Worm (Caenorhabditis elegans) whole organism, young adult: ENCODE measurements around the gene srh-18.

ENCODE experiments used
- F23B12.7 ChIP-seq: sonication (generic microtip); optimal IDR thresholded peaks from 2 replicates; lab custom pipeline; 2017; ENCODE audit warnings: missing genetic modification characterization, mild to moderate bottlenecking, missing compliant biosample characterization, antibody characterized with exemption, moderate library complexity; ENCODE audit not compliant: insufficient read depth
- dpff-1 ChIP-seq: sonication (generic microtip); optimal IDR thresholded peaks from 2 replicates; lab custom pipeline; 2017; ENCODE audit warnings: mild to moderate bottlenecking, missing genetic modification characterization, missing compliant biosample characterization
- sea-2 ChIP-seq: fragments of 200-800 bp; sonication (Bioruptor generic); IDR thresholded peaks from 2 replicates; pipeline ENCODE4 v1.3.6; 2022; ENCODE audit warnings: missing genetic modification characterization, missing compliant biosample characterization
- ztf-28 ChIP-seq: fragments of 200-800 bp; sonication (Bioruptor generic); IDR thresholded peaks from 2 replicates; pipeline ENCODE4 v1.3.6; 2022; ENCODE audit warnings: missing genetic modification reagents, missing genetic modification characterization, missing compliant biosample characterization

DNA sequence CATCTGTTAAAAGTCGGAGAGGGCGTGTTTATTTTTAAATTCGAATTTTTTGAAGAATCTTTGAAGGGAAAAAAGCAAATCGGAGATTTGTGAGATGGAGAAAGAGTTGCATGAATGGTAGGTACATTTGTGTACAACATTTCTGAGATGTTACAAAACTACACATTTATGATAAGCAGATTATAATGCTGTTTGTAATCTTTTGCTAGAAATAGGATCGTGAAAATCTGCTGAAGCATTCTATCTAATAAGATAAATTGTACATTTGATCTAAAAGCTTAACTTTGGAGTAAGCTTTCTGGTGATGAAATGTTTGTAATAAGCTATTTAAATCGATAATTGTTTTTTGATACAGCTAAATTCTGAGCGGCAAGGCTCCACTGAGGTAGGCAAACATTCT, 46.0 kb upstream of the srh-18 start:
- no peak for TF ChIP-seq F23B12.7 (tag; lab: Kevin White, UChicago)
- TF ChIP-seq ztf-28 (GFP tag; lab: Robert Waterston, UW), result no peak
- TF ChIP-seq sea-2 (GFP tag; lab: Robert Waterston, UW), result no peak
- TF ChIP-seq dpff-1 (tag; lab: Kevin White, UChicago), result no peak
